Fruit fly (Drosophila melanogaster) whole organism, embryonic: ENCODE measurements around the gene CG18262.

Experiments used
- Abd-B ChIP-seq: fragments of 200-800 bp; sonication (Bioruptor generic); optimal IDR thresholded peaks from 2 replicates; lab custom pipeline; 2018; ENCODE audit warnings: missing biosample characterization, mild to moderate bottlenecking, missing genetic modification characterization, moderate library complexity
- Atf6 ChIP-seq: fragments of 200-800 bp; sonication (Bioruptor generic); IDR thresholded peaks from 2 replicates; pipeline ENCODE4 v1.3.6; 2022; ENCODE audit warnings: missing biosample characterization, missing genetic modification characterization
- CG10462 ChIP-seq: fragments of 200-800 bp; sonication (Bioruptor generic); optimal IDR thresholded peaks from 2 replicates; lab custom pipeline; 2016; ENCODE audit warnings: missing biosample characterization, missing genetic modification characterization
- CG10654 ChIP-seq: fragments of 200-800 bp; sonication (Bioruptor generic); optimal IDR thresholded peaks from 2 replicates; lab custom pipeline; 2016; ENCODE audit warnings: missing biosample characterization, missing genetic modification characterization
- CG12104 ChIP-seq: fragments of 200-800 bp; sonication (Bioruptor generic); optimal IDR thresholded peaks from 3 replicates; lab custom pipeline; 2016; ENCODE audit warnings: missing biosample characterization, missing genetic modification characterization
- CG12769 ChIP-seq: fragments of 200-800 bp; sonication (Bioruptor generic); optimal IDR thresholded peaks from 2 replicates; lab custom pipeline; 2019; ENCODE audit warnings: missing biosample characterization, mild to moderate bottlenecking, missing genetic modification characterization, moderate library complexity
- CG13287 ChIP-seq: fragments of 200-800 bp; sonication (Bioruptor generic); IDR thresholded peaks from 2 replicates; pipeline ENCODE4 v1.3.6; 2022; ENCODE audit warnings: missing biosample characterization, missing genetic modification characterization; ENCODE audit not compliant: partially characterized antibody
- CG13296 ChIP-seq: fragments of 200-800 bp; sonication (Bioruptor generic); optimal IDR thresholded peaks from 3 replicates; lab custom pipeline; 2018; ENCODE audit warnings: missing biosample characterization, mild to moderate bottlenecking, missing genetic modification characterization
- CG13775 ChIP-seq: fragments of 200-800 bp; sonication (Bioruptor generic); optimal IDR thresholded peaks from 3 replicates; lab custom pipeline; 2017; ENCODE audit warnings: missing biosample characterization, mild to moderate bottlenecking, missing genetic modification characterization
- CG31365 ChIP-seq: fragments of 200-800 bp; sonication (Bioruptor generic); optimal IDR thresholded peaks from 2 replicates; lab custom pipeline; 2018; ENCODE audit warnings: missing biosample characterization, mild to moderate bottlenecking, missing genetic modification characterization
- CG3163 ChIP-seq: fragments of 200-800 bp; sonication (Bioruptor generic); optimal IDR thresholded peaks from 3 replicates; lab custom pipeline; 2016; ENCODE audit warnings: missing biosample characterization, missing genetic modification characterization
- CG33557 ChIP-seq: fragments of 200-800 bp; sonication (Bioruptor generic); optimal IDR thresholded peaks from 2 replicates; lab custom pipeline; 2019; ENCODE audit warnings: missing biosample characterization, mild to moderate bottlenecking, missing genetic modification characterization, moderate library complexity
- CG4854 ChIP-seq: fragments of 200-800 bp; sonication (Bioruptor generic); optimal IDR thresholded peaks from 2 replicates; lab custom pipeline; 2016; ENCODE audit warnings: missing biosample characterization, missing genetic modification characterization, inconsistent platforms
- CG7745 ChIP-seq: fragments of 200-800 bp; sonication (Bioruptor generic); optimal IDR thresholded peaks from 2 replicates; lab custom pipeline; 2018; ENCODE audit warnings: missing biosample characterization, mild to moderate bottlenecking, missing genetic modification characterization, moderate library complexity
- CG7928 ChIP-seq: fragments of 200-800 bp; sonication (Bioruptor generic); optimal IDR thresholded peaks from 2 replicates; lab custom pipeline; 2017; ENCODE audit warnings: missing biosample characterization, mild to moderate bottlenecking, missing genetic modification characterization
- CG8089 ChIP-seq: fragments of 200-800 bp; sonication (Bioruptor generic); optimal IDR thresholded peaks from 3 replicates; lab custom pipeline; 2016; ENCODE audit warnings: missing biosample characterization, missing genetic modification characterization
- CG8478 ChIP-seq: fragments of >200 bp; optimal IDR thresholded peaks from 2 replicates; lab custom pipeline; 2018
- CG8924 ChIP-seq: fragments of 200-800 bp; optimal IDR thresholded peaks from 3 replicates; lab custom pipeline; 2019; ENCODE audit warnings: missing biosample characterization, mild to moderate bottlenecking, missing genetic modification characterization, moderate library complexity
- CG8944 ChIP-seq: fragments of 200-800 bp; sonication (Bioruptor generic); optimal IDR thresholded peaks from 3 replicates; lab custom pipeline; 2016; ENCODE audit warnings: missing biosample characterization, missing genetic modification characterization
- CrebB ChIP-seq: fragments of 200-800 bp; sonication (Bioruptor generic); optimal IDR thresholded peaks from 3 replicates; lab custom pipeline; 2018; ENCODE audit warnings: missing biosample characterization, mild to moderate bottlenecking, missing genetic modification characterization
- Dek ChIP-seq: fragments of 200-800 bp; sonication (Bioruptor generic); optimal IDR thresholded peaks from 3 replicates; lab custom pipeline; 2019; ENCODE audit warnings: missing biosample characterization, mild to moderate bottlenecking, missing genetic modification characterization, moderate library complexity
- Ets65A ChIP-seq: fragments of 200-800 bp; sonication (Bioruptor generic); peaks from one replicate; lab custom pipeline; 2016; ENCODE audit warnings: missing biosample characterization, missing genetic modification characterization
- Hand ChIP-seq: fragments of 200-800 bp; sonication (Bioruptor generic); optimal IDR thresholded peaks from 2 replicates; lab custom pipeline; 2017; ENCODE audit warnings: mild to moderate bottlenecking, missing biosample characterization, missing genetic modification reagents, missing genetic modification characterization
- Hr3 ChIP-seq: fragments of 200-800 bp; sonication (Bioruptor generic); optimal IDR thresholded peaks from 3 replicates; lab custom pipeline; 2016; ENCODE audit warnings: missing biosample characterization, missing genetic modification characterization
- Kr ChIP-seq: fragments of 200-800 bp; sonication (Bioruptor generic); optimal IDR thresholded peaks from 2 replicates; lab custom pipeline; 2017; ENCODE audit warnings: missing biosample characterization, mild to moderate bottlenecking, missing genetic modification characterization
- MESR4 ChIP-seq: fragments of 200-800 bp; sonication (Bioruptor generic); optimal IDR thresholded peaks from 2 replicates; lab custom pipeline; 2018; ENCODE audit warnings: missing biosample characterization, mild to moderate bottlenecking, missing genetic modification characterization, moderate library complexity
- Meics ChIP-seq: fragments of 200-800 bp; sonication (Bioruptor generic); optimal IDR thresholded peaks from 2 replicates; lab custom pipeline; 2017; ENCODE audit warnings: missing biosample characterization, mild to moderate bottlenecking, missing genetic modification characterization
- NC2β ChIP-seq: fragments of 200-800 bp; sonication (Bioruptor generic); optimal IDR thresholded peaks from 2 replicates; lab custom pipeline; 2016; ENCODE audit warnings: missing biosample characterization, missing genetic modification characterization
- Sin3A ChIP-seq: fragments of >200 bp; optimal IDR thresholded peaks from 2 replicates; lab custom pipeline; 2018
- Sox100B ChIP-seq: fragments of 200-800 bp; sonication (Bioruptor generic); optimal IDR thresholded peaks from 3 replicates; lab custom pipeline; 2018; ENCODE audit warnings: missing biosample characterization, mild to moderate bottlenecking, missing genetic modification characterization
- Sox102F ChIP-seq: fragments of 200-800 bp; sonication (Bioruptor generic); optimal IDR thresholded peaks from 2 replicates; lab custom pipeline; 2018; ENCODE audit warnings: missing biosample characterization, mild to moderate bottlenecking, missing genetic modification characterization, moderate library complexity
- Spps ChIP-seq: fragments of 200-800 bp; sonication (Bioruptor generic); optimal IDR thresholded peaks from 2 replicates; lab custom pipeline; 2018; ENCODE audit warnings: missing biosample characterization, mild to moderate bottlenecking, missing genetic modification characterization
- Xrp1 ChIP-seq: fragments of 200-800 bp; sonication (Bioruptor generic); IDR thresholded peaks from 2 replicates; pipeline ENCODE4 v1.3.6; 2022; ENCODE audit warnings: missing biosample characterization, missing genetic modification characterization
- abd-A ChIP-seq: fragments of 200-800 bp; sonication (Bioruptor generic); optimal IDR thresholded peaks from 3 replicates; lab custom pipeline; 2019; ENCODE audit warnings: missing biosample characterization, mild to moderate bottlenecking, missing genetic modification characterization, moderate library complexity
- bab2 ChIP-seq: fragments of 200-800 bp; sonication (Bioruptor generic); optimal IDR thresholded peaks from 2 replicates; lab custom pipeline; 2016; ENCODE audit warnings: missing biosample characterization, missing genetic modification characterization
- caup ChIP-seq: fragments of 200-800 bp; sonication (Bioruptor generic); optimal IDR thresholded peaks from 3 replicates; lab custom pipeline; 2017; ENCODE audit warnings: missing biosample characterization, mild to moderate bottlenecking, missing genetic modification characterization, moderate library complexity; ENCODE audit not compliant: severe bottlenecking
- chif ChIP-seq, 2 experiments: fragments of 200-800 bp; sonication (Bioruptor generic); optimal IDR thresholded peaks; 3 replicates each; lab custom pipeline; 2016; ENCODE audit warnings: missing biosample characterization in 2 of 2, missing genetic modification characterization in 2 of 2
- dysf ChIP-seq: fragments of 200-800 bp; sonication (Bioruptor generic); IDR thresholded peaks from 3 replicates; pipeline ENCODE4 v1.3.6; 2022; ENCODE audit warnings: missing biosample characterization, missing genetic modification characterization
- ewg ChIP-seq: fragments of 200-800 bp; sonication (Bioruptor generic); optimal IDR thresholded peaks from 3 replicates; lab custom pipeline; 2017; ENCODE audit warnings: mild to moderate bottlenecking, missing biosample characterization, missing genetic modification reagents, missing genetic modification characterization
- fd96Cb ChIP-seq: fragments of 200-800 bp; sonication (Bioruptor generic); optimal IDR thresholded peaks from 2 replicates; lab custom pipeline; 2018; ENCODE audit warnings: missing biosample characterization, mild to moderate bottlenecking, missing genetic modification characterization, moderate library complexity
- gcm2 ChIP-seq: fragments of 200-800 bp; sonication (Bioruptor generic); optimal IDR thresholded peaks from 2 replicates; lab custom pipeline; 2016; ENCODE audit warnings: missing biosample characterization, missing genetic modification characterization
- gro ChIP-seq: fragments of 200-800 bp; sonication (Bioruptor generic); optimal IDR thresholded peaks from 2 replicates; lab custom pipeline; 2016; ENCODE audit warnings: missing biosample characterization, missing genetic modification characterization
- gsb ChIP-seq: fragments of 200-800 bp; sonication (Bioruptor generic); IDR thresholded peaks from 2 replicates; pipeline ENCODE4 v1.3.6; 2022; ENCODE audit warnings: missing biosample characterization, missing genetic modification characterization
- kay ChIP-seq: fragments of 200-800 bp; sonication (Bioruptor generic); optimal IDR thresholded peaks from 2 replicates; lab custom pipeline; 2016; ENCODE audit warnings: missing biosample characterization, missing genetic modification characterization
- lov ChIP-seq, 2 experiments: fragments of 200-800 bp in 1 of 2; fragments of >200 bp in 1 of 2; sonication (Bioruptor generic) in 1 of 2; IDR thresholded peaks in 1 of 2; optimal IDR thresholded peaks in 1 of 2; 2 replicates in 1 of 2; 3 replicates in 1 of 2; pipeline versions ENCODE4 v1.3.6 to Lab custom; 2017 to 2022; ENCODE audit warnings: missing biosample characterization in 1 of 2, missing genetic modification characterization in 1 of 2
- luna ChIP-seq: fragments of 200-800 bp; sonication (Bioruptor generic); optimal IDR thresholded peaks from 2 replicates; lab custom pipeline; 2016; ENCODE audit warnings: missing biosample characterization, missing genetic modification characterization
- maf-S ChIP-seq: fragments of 200-800 bp; sonication (Bioruptor generic); optimal IDR thresholded peaks from 2 replicates; lab custom pipeline; 2016; ENCODE audit warnings: missing biosample characterization, missing genetic modification characterization
- mam ChIP-seq: fragments of 200-800 bp; sonication (Bioruptor generic); optimal IDR thresholded peaks from 3 replicates; lab custom pipeline; 2016; ENCODE audit warnings: missing biosample characterization, missing genetic modification characterization
- pzg ChIP-seq: fragments of 200-800 bp; sonication (Bioruptor generic); optimal IDR thresholded peaks from 3 replicates; lab custom pipeline; 2018; ENCODE audit warnings: missing biosample characterization, mild to moderate bottlenecking, missing genetic modification characterization, moderate library complexity
- sqz ChIP-seq: fragments of 200-800 bp; sonication (Bioruptor generic); optimal IDR thresholded peaks from 3 replicates; lab custom pipeline; 2018; ENCODE audit warnings: missing biosample characterization, mild to moderate bottlenecking, missing genetic modification characterization
- unc-4 ChIP-seq: fragments of 200-800 bp; sonication (Bioruptor generic); IDR thresholded peaks from 2 replicates; pipeline ENCODE4 v1.3.6; 2022; ENCODE audit warnings: missing biosample characterization, missing genetic modification characterization; ENCODE audit not compliant: partially characterized antibody

Gene CG18262

dm6 chrX:8143537-8143936, 9.2 kb upstream of the CG18262 start, which contains the start of gene CG17982 (continued):
- TF ChIP-seq CG31365 (peak; percentile 56), caup (GFP tag; lab: Kevin White, UChicago) (peak; percentile 82), gsb (GFP tag; lab: Robert Waterston, UW) (peak; percentile 55), Spps (tag; lab: Kevin White, UChicago) (peak; percentile 63), Hand (GFP tag; lab: Kevin White, UChicago) (peak; percentile 59), gcm2 (GFP tag; lab: Kevin White, UChicago) (no peak), CG3163 (GFP tag; lab: Kevin White, UChicago) (peak; percentile 64), luna (peak; percentile 79), CG4854 (GFP tag; lab: Kevin White, UChicago) (peak; percentile 64), CG7928 (GFP tag; lab: Kevin White, UChicago) (peak; percentile 47), lov (optimal IDR thresholded peaks at IDR 0.05; lab: Kevin White, UChicago) (no peak), lov (GFP tag; IDR thresholded peaks at IDR 0.05; lab: Robert Waterston, UW) (peak; percentile 76; the same call in 1 of the 3 replicates), CG13287 (no peak; the same call in 1 of the 2 replicates), Sox100B (no peak), Sox102F (GFP tag; lab: Kevin White, UChicago) (peak; percentile 89), CG8944 (GFP tag; lab: Kevin White, UChicago) (peak; percentile 77), CG13775 (peak; percentile 78), unc-4 (GFP tag; lab: Robert Waterston, UW) (no peak), Dek (tag; lab: Kevin White, UChicago) (peak; percentile 79), CG10462 (GFP tag; lab: Kevin White, UChicago) (peak; percentile 48), CG12104 (GFP tag; lab: Kevin White, UChicago) (peak; percentile 69), dysf (GFP tag; lab: Robert Waterston, UW) (peak; percentile 81), CrebB (tag; lab: Kevin White, UChicago) (peak; percentile 75), CG13296 (peak; percentile 82), MESR4 (GFP tag; lab: Kevin White, UChicago) (peak; percentile 51), sqz (GFP tag; lab: Kevin White, UChicago) (peak; percentile 89), CG33557 (GFP tag; lab: Kevin White, UChicago) (peak; percentile 81), maf-S (GFP tag; lab: Kevin White, UChicago) (peak; percentile 80), pzg (GFP tag; lab: Kevin White, UChicago) (peak; percentile 47), CG7745 (tag; lab: Kevin White, UChicago) (no peak), Kr (GFP tag; lab: Kevin White, UChicago) (no peak), Atf6 (GFP tag; lab: Robert Waterston, UW) (peak; percentile 84), CG8924 (tag; lab: Kevin White, UChicago) (peak; percentile 87), ewg (GFP tag; lab: Kevin White, UChicago) (peak; percentile 64), gro (peak; percentile 89), Sin3A (no peak), Abd-B (peak; percentile 58), mam (GFP tag; lab: Kevin White, UChicago) (peak; percentile 90), Hr3 (GFP tag; lab: Kevin White, UChicago) (peak; percentile 77), CG8089 (GFP tag; lab: Kevin White, UChicago) (peak; percentile 72), Meics (GFP tag; lab: Kevin White, UChicago) (peak; percentile 84), CG10654 (GFP tag; lab: Kevin White, UChicago) (peak; percentile 73), bab2 (GFP tag; lab: Kevin White, UChicago) (peak; percentile 89), CG8478 (lab: Kevin White, UChicago) (no peak), chif (GFP tag; optimal IDR thresholded peaks at IDR 0.05; lab: Kevin White, UChicago) (peak; percentile 68 to 81), Ets65A (GFP tag; lab: Kevin White, UChicago) (peak; percentile 97), CG12769 (tag; lab: Kevin White, UChicago) (no peak), NC2β (GFP tag; lab: Kevin White, UChicago) (peak; percentile 80), kay (GFP tag; lab: Kevin White, UChicago) (peak; percentile 81), Xrp1 (peak; percentile 85), fd96Cb (tag; lab: Kevin White, UChicago) (peak; percentile 81), abd-A (tag; lab: Kevin White, UChicago) (no peak)
